Worm (Caenorhabditis elegans) whole organism, young adult: Measurements from ENCODE around the gene cyp-33C3.

Source experiments
- K12H6.12 ChIP-seq: fragments of 200-800 bp; sonication (Bioruptor generic); optimal IDR thresholded peaks from 2 replicates; lab custom pipeline; 2018; ENCODE audit warnings: mild to moderate bottlenecking, missing genetic modification characterization, missing compliant biosample characterization
- aptf-2 ChIP-seq: fragments of 200-800 bp; sonication (Bioruptor generic); conservative IDR thresholded peaks from 2 replicates; pipeline ENCODE4 v1.3.6; 2022; ENCODE audit warnings: missing genetic modification reagents, missing genetic modification characterization, missing compliant biosample characterization
- attf-3 ChIP-seq: fragments of 200-800 bp; sonication (Bioruptor generic); conservative IDR thresholded peaks from 2 replicates; pipeline ENCODE4 v1.3.6; 2022; ENCODE audit warnings: missing genetic modification reagents, missing genetic modification characterization, missing compliant biosample characterization
- cebp-2 ChIP-seq: fragments of 200-800 bp; sonication (Bioruptor generic); IDR thresholded peaks from 2 replicates; pipeline ENCODE4 v1.3.6; 2022; ENCODE audit warnings: missing genetic modification characterization, missing compliant biosample characterization
- efl-1 ChIP-seq: fragments of 150-350 bp; optimal IDR thresholded peaks from 2 replicates; lab custom pipeline; 2014; ENCODE audit warnings: missing biosample characterization, missing genetic modification reagents, missing genetic modification characterization
- egl-18 ChIP-seq: fragments of 200-800 bp; sonication (Bioruptor generic); IDR thresholded peaks from 2 replicates; pipeline ENCODE4 v1.3.6; 2022; ENCODE audit warnings: missing genetic modification reagents, missing genetic modification characterization, missing compliant biosample characterization
- him-1 ChIP-seq: sonication (generic microtip); optimal IDR thresholded peaks from 2 replicates; lab custom pipeline; 2016; ENCODE audit warnings: missing genotype, missing genetic modification reagents, missing genetic modification characterization, missing compliant biosample characterization
- lag-1 ChIP-seq: fragments of 200-800 bp; sonication (Bioruptor generic); IDR thresholded peaks from 2 replicates; pipeline ENCODE4 v1.3.6; 2022; ENCODE audit warnings: missing genetic modification reagents, missing genetic modification characterization, missing compliant biosample characterization
- lsy-27 ChIP-seq: sonication (generic microtip); optimal IDR thresholded peaks from 2 replicates; lab custom pipeline; 2017; ENCODE audit warnings: missing genetic modification characterization, mild to moderate bottlenecking, missing compliant biosample characterization, antibody characterized with exemption, missing genotype, borderline replicate concordance; ENCODE audit not compliant: insufficient read depth
- pha-4 ChIP-seq: fragments of 150-350 bp; sonication (generic microtip); optimal IDR thresholded peaks from 2 replicates; lab custom pipeline; 2014; ENCODE audit warnings: missing biosample characterization, missing genetic modification reagents, missing genetic modification characterization
- sea-2 ChIP-seq: fragments of 200-800 bp; sonication (Bioruptor generic); IDR thresholded peaks from 2 replicates; pipeline ENCODE4 v1.3.6; 2022; ENCODE audit warnings: missing genetic modification characterization, missing compliant biosample characterization
- snpc-1.3 ChIP-seq: sonication (generic microtip); optimal IDR thresholded peaks from 2 replicates; lab custom pipeline; 2017; ENCODE audit warnings: missing genetic modification characterization, mild to moderate bottlenecking, missing compliant biosample characterization, antibody characterized with exemption, moderate library complexity, missing genotype, missing genetic modification reagents; ENCODE audit not compliant: insufficient read depth
- zfh-2 ChIP-seq: fragments of 200-800 bp; sonication (Bioruptor generic); conservative IDR thresholded peaks from 2 replicates; pipeline ENCODE4 v1.3.6; 2022; ENCODE audit warnings: missing genetic modification reagents, missing genetic modification characterization, missing compliant biosample characterization
- ztf-6 ChIP-seq: fragments of 200-800 bp; sonication (Bioruptor generic); IDR thresholded peaks from 2 replicates; pipeline ENCODE4 v1.3.6; 2022; ENCODE audit warnings: missing genetic modification reagents, missing genetic modification characterization, missing compliant biosample characterization

- TF ChIP-seq efl-1 (GFP tag; lab: Kevin White, UChicago) (no peak), attf-3 (no peak), cebp-2 (GFP tag; lab: Robert Waterston, UW) (no peak), sea-2 (GFP tag; lab: Robert Waterston, UW) (no peak), K12H6.12 (tag; lab: Kevin White, UChicago) (no peak), zfh-2 (GFP tag; lab: Robert Waterston, UW) (no peak), ztf-6 (GFP tag; lab: Robert Waterston, UW) (no peak), lsy-27 (tag; lab: Kevin White, UChicago) (no peak), him-1 (no peak), snpc-1.3 (tag; lab: Kevin White, UChicago) (no peak), egl-18 (no peak), pha-4 (tag; lab: Kevin White, UChicago) (no peak), aptf-2 (no peak), lag-1 (no peak)
These were observed 24.4 kb downstream of the cyp-33C3 start, which contains the start of gene nhr-275 for ce11 chrV:2266958-2267357.
